Worm (Caenorhabditis elegans) whole organism, L3 larva: ENCODE data around the gene ifas-1.

Source experiments
- R02D3.7 ChIP-seq: fragments of 150-350 bp; optimal IDR thresholded peaks from 2 replicates; lab custom pipeline; 2014; ENCODE audit warnings: missing biosample characterization, missing genetic modification characterization
- ZK546.5 ChIP-seq: sonication (generic microtip); optimal IDR thresholded peaks from 2 replicates; lab custom pipeline; 2017; ENCODE audit warnings: missing biosample characterization, missing genetic modification characterization
- aly-2 ChIP-seq: fragments of 150-350 bp; optimal IDR thresholded peaks from 2 replicates; lab custom pipeline; 2014; ENCODE audit warnings: missing biosample characterization, missing genetic modification characterization
- ama-1 ChIP-seq: fragments of 150-350 bp; optimal IDR thresholded peaks from 2 replicates; lab custom pipeline; 2018
- ceh-16 ChIP-seq: sonication (generic microtip); optimal IDR thresholded peaks from 2 replicates; lab custom pipeline; 2017; ENCODE audit warnings: missing biosample characterization, missing genetic modification characterization
- ceh-28 ChIP-seq: fragments of 150-350 bp; optimal IDR thresholded peaks from 2 replicates; lab custom pipeline; 2014; ENCODE audit warnings: missing biosample characterization, missing genetic modification reagents, missing genetic modification characterization
- ceh-82 ChIP-seq: fragments of 150-350 bp; optimal IDR thresholded peaks from 2 replicates; lab custom pipeline; 2014; ENCODE audit warnings: missing biosample characterization, missing genetic modification characterization
- egl-27 ChIP-seq: sonication (generic microtip); optimal IDR thresholded peaks from 4 replicates; lab custom pipeline; 2017; ENCODE audit warnings: missing biosample characterization, missing genetic modification reagents, missing genetic modification characterization
- egl-5 ChIP-seq: fragments of 150-350 bp; optimal IDR thresholded peaks from 2 replicates; lab custom pipeline; 2017; ENCODE audit warnings: missing biosample characterization, missing genetic modification reagents, missing genetic modification characterization, inconsistent platforms
- elt-1 ChIP-seq: fragments of 150-350 bp; optimal IDR thresholded peaks from 2 replicates; lab custom pipeline; 2014; ENCODE audit warnings: missing biosample characterization, missing genetic modification characterization
- elt-3 ChIP-seq, 3 experiments: fragments of 150-350 bp in 1 of 3; sonication (generic microtip) in 2 of 3; optimal IDR thresholded peaks; 2 replicates in 2 of 3; 4 replicates in 1 of 3; lab custom pipeline; 2014 to 2017; ENCODE audit warnings: missing biosample characterization in 3 of 3, missing genetic modification characterization in 3 of 3
- fkh-10 ChIP-seq: sonication (generic microtip); optimal IDR thresholded peaks from 2 replicates; lab custom pipeline; 2017; ENCODE audit warnings: missing biosample characterization, missing genetic modification reagents, missing genetic modification characterization
- fkh-2 ChIP-seq: fragments of 150-350 bp; optimal IDR thresholded peaks from 2 replicates; lab custom pipeline; 2014; ENCODE audit warnings: missing biosample characterization, missing genetic modification reagents, missing genetic modification characterization
- fos-1 ChIP-seq: fragments of 150-350 bp; optimal IDR thresholded peaks from 2 replicates; lab custom pipeline; 2014; ENCODE audit warnings: missing biosample characterization, missing genetic modification characterization
- hmg-11 ChIP-seq: sonication (generic microtip); optimal IDR thresholded peaks from 2 replicates; lab custom pipeline; 2016; ENCODE audit warnings: missing genetic modification characterization, missing compliant biosample characterization
- jun-1 ChIP-seq: fragments of 150-350 bp; optimal IDR thresholded peaks from 2 replicates; lab custom pipeline; 2014; ENCODE audit warnings: missing biosample characterization, missing genetic modification reagents, missing genetic modification characterization
- lin-39 ChIP-seq: fragments of 150-350 bp; optimal IDR thresholded peaks from 2 replicates; lab custom pipeline; 2018; ENCODE audit warnings: missing biosample characterization, missing genetic modification reagents, missing genetic modification characterization
- lsy-12 ChIP-seq: sonication (generic microtip); optimal IDR thresholded peaks from 2 replicates; lab custom pipeline; 2016; ENCODE audit warnings: mild to moderate bottlenecking, missing genetic modification characterization, missing compliant biosample characterization
- mdl-1 ChIP-seq: fragments of 150-350 bp; optimal IDR thresholded peaks from 2 replicates; lab custom pipeline; 2014; ENCODE audit warnings: missing biosample characterization, missing genetic modification characterization
- mml-1 ChIP-seq: fragments of 150-350 bp; sonication (generic microtip); optimal IDR thresholded peaks from 3 replicates; lab custom pipeline; 2014; ENCODE audit warnings: missing biosample characterization, missing genetic modification characterization
- nfya-1 ChIP-seq: sonication (generic microtip); optimal IDR thresholded peaks from 2 replicates; lab custom pipeline; 2017; ENCODE audit warnings: missing genetic modification characterization, mild to moderate bottlenecking, missing compliant biosample characterization, antibody characterized with exemption, moderate library complexity; ENCODE audit not compliant: insufficient read depth
- nhr-12 ChIP-seq: fragments of 150-350 bp; optimal IDR thresholded peaks from 2 replicates; lab custom pipeline; 2014; ENCODE audit warnings: missing biosample characterization, missing genetic modification characterization
- nhr-25 ChIP-seq: sonication (generic microtip); optimal IDR thresholded peaks from 2 replicates; lab custom pipeline; 2017; ENCODE audit warnings: missing biosample characterization, missing genetic modification characterization
- nhr-28 ChIP-seq: fragments of 150-350 bp; optimal IDR thresholded peaks from 2 replicates; lab custom pipeline; 2014; ENCODE audit warnings: missing biosample characterization, missing genetic modification characterization
- nhr-43 ChIP-seq: sonication (generic microtip); optimal IDR thresholded peaks from 2 replicates; lab custom pipeline; 2016; ENCODE audit warnings: mild to moderate bottlenecking, missing genetic modification characterization, missing compliant biosample characterization; ENCODE audit not compliant: poor library complexity, severe bottlenecking
- nhr-67 ChIP-seq: fragments of 150-350 bp; optimal IDR thresholded peaks from 2 replicates; lab custom pipeline; 2014; ENCODE audit warnings: missing biosample characterization, missing genetic modification characterization
- nhr-77 ChIP-seq: fragments of 150-350 bp; optimal IDR thresholded peaks from 2 replicates; lab custom pipeline; 2014; ENCODE audit warnings: missing biosample characterization, missing genetic modification characterization
- pha-4 ChIP-seq: fragments of 150-350 bp; optimal IDR thresholded peaks from 2 replicates; lab custom pipeline; 2014; ENCODE audit warnings: missing biosample characterization, missing genetic modification reagents, missing genetic modification characterization
- sea-2 ChIP-seq: fragments of 150-350 bp; sonication (generic microtip); optimal IDR thresholded peaks from 4 replicates; lab custom pipeline; 2014; ENCODE audit warnings: missing biosample characterization, missing genetic modification reagents, missing genetic modification characterization
- skn-1 ChIP-seq: fragments of 150-350 bp; optimal IDR thresholded peaks from 2 replicates; lab custom pipeline; 2014; ENCODE audit warnings: missing biosample characterization, missing genetic modification characterization
- snpc-4 ChIP-seq: fragments of 150-350 bp; optimal IDR thresholded peaks from 2 replicates; lab custom pipeline; 2014; ENCODE audit warnings: missing biosample characterization, missing genetic modification characterization
- tbx-2 ChIP-seq: sonication (generic microtip); optimal IDR thresholded peaks from 2 replicates; lab custom pipeline; 2016; ENCODE audit warnings: mild to moderate bottlenecking, missing genetic modification characterization, missing compliant biosample characterization
- unc-62 ChIP-seq: fragments of 150-350 bp; sonication (generic microtip); optimal IDR thresholded peaks from 4 replicates; lab custom pipeline; 2014; ENCODE audit warnings: missing biosample characterization, missing genetic modification reagents, missing genetic modification characterization
- zag-1 ChIP-seq: fragments of 150-350 bp; optimal IDR thresholded peaks from 2 replicates; lab custom pipeline; 2014; ENCODE audit warnings: missing biosample characterization, missing genetic modification characterization
- ztf-11 ChIP-seq: fragments of 150-350 bp; optimal IDR thresholded peaks from 2 replicates; lab custom pipeline; 2014; ENCODE audit warnings: missing biosample characterization, missing genetic modification characterization
- ztf-4 ChIP-seq: fragments of 150-350 bp; optimal IDR thresholded peaks from 2 replicates; lab custom pipeline; 2014; ENCODE audit warnings: missing biosample characterization, missing genetic modification characterization

The ifas-1 gene

ce11 chrII:3681365-3682083, 7.0 kb downstream of the ifas-1 start, which contains the start of gene F19B10.10:
F19B10.10 (minus strand) TSS chrII:3681415.
- TF ChIP-seq lin-39 (tag; lab: Kevin White, UChicago) (no peak), fkh-2 (tag; lab: Kevin White, UChicago) (no peak), skn-1 (tag; lab: Kevin White, UChicago) (no peak)

- no peak for TF ChIP-seq pha-4 (tag; lab: Kevin White, UChicago)
- TF ChIP-seq nhr-12 (tag; lab: Kevin White, UChicago): no peak
- no peak for TF ChIP-seq egl-5 (tag; lab: Kevin White, UChicago)
- no peak for TF ChIP-seq nhr-77 (tag; lab: Kevin White, UChicago)
- no peak for TF ChIP-seq ztf-4 (tag; lab: Kevin White, UChicago)
- no peak for TF ChIP-seq ceh-28
- TF ChIP-seq egl-27 (tag; lab: Kevin White, UChicago): no peak
- TF ChIP-seq nhr-25 (tag; lab: Kevin White, UChicago): no peak
- TF ChIP-seq nhr-67 (tag; lab: Kevin White, UChicago): no peak
- no peak for TF ChIP-seq fkh-10
- TF ChIP-seq fos-1: no peak
- no peak for TF ChIP-seq sea-2
- TF ChIP-seq ama-1: no peak
- no peak for TF ChIP-seq ceh-82 (tag; lab: Kevin White, UChicago)
- TF ChIP-seq elt-1 (tag; lab: Kevin White, UChicago): no peak
- no peak for TF ChIP-seq zag-1 (tag; lab: Kevin White, UChicago)
- no peak for TF ChIP-seq R02D3.7
Observed at ce11 chrII:3680366-3680765, 8.2 kb downstream of the ifas-1 start.

- no peak for TF ChIP-seq ceh-16
- no peak for TF ChIP-seq sea-2
- no peak for TF ChIP-seq lin-39 (tag; lab: Kevin White, UChicago)
- TF ChIP-seq elt-3 (tag; optimal IDR thresholded peaks at IDR 0.05; lab: Kevin White, UChicago): no peak
- no peak for TF ChIP-seq ama-1
- no peak for TF ChIP-seq snpc-4 (tag; lab: Kevin White, UChicago)
- TF ChIP-seq hmg-11: no peak
- no peak for TF ChIP-seq nhr-43 (tag; lab: Kevin White, UChicago)
- TF ChIP-seq fkh-10: no peak
- no peak for TF ChIP-seq nhr-67 (tag; lab: Kevin White, UChicago)
- no peak for TF ChIP-seq skn-1 (tag; lab: Kevin White, UChicago)
- TF ChIP-seq nhr-28 (tag; lab: Kevin White, UChicago): no peak
- no peak for TF ChIP-seq nfya-1 (tag; lab: Kevin White, UChicago)
- TF ChIP-seq egl-27 (tag; lab: Kevin White, UChicago): no peak
- no peak for TF ChIP-seq ZK546.5 (tag; lab: Kevin White, UChicago)
- TF ChIP-seq mdl-1 (tag; lab: Kevin White, UChicago): no peak
Observed at ce11 chrII:3678978-3679377, 9.5 kb downstream of the ifas-1 start.

- TF ChIP-seq nhr-43 (tag; lab: Kevin White, UChicago): no peak
- TF ChIP-seq nhr-67 (tag; lab: Kevin White, UChicago): no peak
- no peak for TF ChIP-seq ceh-28
- no peak for TF ChIP-seq R02D3.7
- no peak for TF ChIP-seq hmg-11
- TF ChIP-seq nhr-28 (tag; lab: Kevin White, UChicago): no peak
- TF ChIP-seq pha-4 (tag; lab: Kevin White, UChicago): no peak
- no peak for TF ChIP-seq lin-39 (tag; lab: Kevin White, UChicago)
- no peak for TF ChIP-seq ztf-11 (tag; lab: Kevin White, UChicago)
- no peak for TF ChIP-seq ama-1
- no peak for TF ChIP-seq egl-5 (tag; lab: Kevin White, UChicago)
- TF ChIP-seq fkh-2 (tag; lab: Kevin White, UChicago): no peak
- no peak for TF ChIP-seq mml-1 (tag; lab: Kevin White, UChicago)
- TF ChIP-seq jun-1 (tag; lab: Kevin White, UChicago): no peak
- no peak for TF ChIP-seq lsy-12 (tag; lab: Kevin White, UChicago)
- no peak for TF ChIP-seq tbx-2
- no peak for TF ChIP-seq unc-62 (GFP tag; lab: Kevin White, UChicago)
- no peak for TF ChIP-seq aly-2 (tag; lab: Kevin White, UChicago)
- TF ChIP-seq zag-1 (tag; lab: Kevin White, UChicago): no peak
- TF ChIP-seq nhr-77 (tag; lab: Kevin White, UChicago): no peak
Observed at ce11 chrII:3675176-3675575, 13.3 kb downstream of the ifas-1 start, which contains the start of gene F19B10.2. F19B10.2 (plus strand) TSS chrII:3675476.
